Fruit fly (Drosophila melanogaster): ENCODE results near the gene CG3040.

DNA sequence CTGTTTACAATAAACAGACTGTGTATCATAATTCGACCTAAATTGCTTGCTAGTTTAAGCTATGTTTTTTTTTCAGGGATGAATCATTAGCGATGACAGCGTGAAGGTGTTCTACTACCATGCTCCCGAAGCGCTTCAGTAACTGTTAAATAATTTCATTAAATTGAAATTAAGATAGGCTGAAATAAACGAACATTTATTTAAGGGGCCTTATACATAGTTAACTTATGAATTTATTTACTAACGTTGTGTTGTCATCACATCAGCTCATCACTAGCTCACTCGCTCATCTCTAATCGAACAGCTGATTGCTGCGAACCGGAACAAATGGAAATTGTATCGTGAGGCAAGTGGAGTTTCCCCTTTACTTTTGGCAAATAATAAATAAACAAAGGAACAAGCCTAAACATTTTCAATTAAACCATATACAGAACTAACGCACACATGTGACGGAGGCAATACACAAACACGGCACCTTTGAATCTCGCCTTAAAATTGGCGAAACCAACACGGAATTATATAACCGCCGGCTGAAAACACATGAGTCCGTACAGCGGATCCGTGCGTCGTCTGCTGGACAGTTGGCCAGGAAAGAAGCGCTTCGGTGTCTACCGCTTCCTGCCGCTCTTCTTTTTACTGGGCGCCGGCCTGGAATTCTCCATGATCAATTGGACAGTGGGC lies 38.0 kb upstream of the CG3040 start, which contains the start of the genes cm, sloth1 and sloth2:
- TF ChIP-seq kay (GFP tag; ENCODE audit: borderline replicate concordance), result peak; percentile 74
- peak; percentile 76 for TF ChIP-seq tj (GFP tag; optimal IDR thresholded peaks at IDR 0.05)
- TF ChIP-seq CG7045 (GFP tag; optimal IDR thresholded peaks at IDR 0.05), result peak; percentile 59
- peak; percentile 48 for TF ChIP-seq CG12768 (GFP tag; optimal IDR thresholded peaks at IDR 0.05)
- peak; percentile 96 for TF ChIP-seq bab1 (GFP tag; optimal IDR thresholded peaks at IDR 0.05)
- TF ChIP-seq CG14711 (tag; optimal IDR thresholded peaks at IDR 0.05), result peak; percentile 87
- no peak for TF ChIP-seq Clk (GFP tag; optimal IDR thresholded peaks at IDR 0.05)
- peak; percentile 79 for TF ChIP-seq toe (GFP tag; optimal IDR thresholded peaks at IDR 0.05)
- TF ChIP-seq Hr96 (GFP tag; optimal IDR thresholded peaks at IDR 0.05), result peak; percentile 90
- TF ChIP-seq Mnt (GFP tag; optimal IDR thresholded peaks at IDR 0.05), result peak; percentile 89
- no peak for TF ChIP-seq cnc (optimal IDR thresholded peaks at IDR 0.05)
- peak; percentile 82 for TF ChIP-seq ovo (GFP tag; optimal IDR thresholded peaks at IDR 0.05)
